Worm (Caenorhabditis elegans) whole organism, L4 larva: Measurements from ENCODE around the gene nhr-123.

Experiments used
- D1046.2 ChIP-seq: fragments of 200-800 bp; sonication (Bioruptor generic); IDR thresholded peaks from 2 replicates; pipeline ENCODE4 v1.3.6; 2022; ENCODE audit warnings: missing genetic modification characterization, missing compliant biosample characterization
- F49E8.2 ChIP-seq: sonication (generic microtip); optimal IDR thresholded peaks from 2 replicates; lab custom pipeline; 2016; ENCODE audit warnings: missing compliant biosample characterization, mild to moderate bottlenecking, missing genetic modification characterization, borderline replicate concordance
- Y105C5A.15 ChIP-seq: fragments of 200-800 bp; sonication (Bioruptor generic); IDR thresholded peaks from 2 replicates; pipeline ENCODE4 v1.3.6; 2022; ENCODE audit warnings: missing genetic modification characterization, missing compliant biosample characterization
- aha-1 ChIP-seq: fragments of 150-350 bp; peaks from one replicate; lab custom pipeline; 2014; ENCODE audit warnings: missing biosample characterization, missing genetic modification characterization
- attf-4 ChIP-seq: sonication (generic microtip); optimal IDR thresholded peaks from 3 replicates; lab custom pipeline; 2017; ENCODE audit warnings: missing biosample characterization, missing genetic modification characterization
- ceh-20 ChIP-seq: fragments of 200-800 bp; sonication (Bioruptor generic); IDR thresholded peaks from 2 replicates; pipeline ENCODE4 v1.3.6; 2022; ENCODE audit warnings: missing genetic modification reagents, missing genetic modification characterization, missing compliant biosample characterization
- daf-16 ChIP-seq, 3 experiments: sonication (generic microtip); optimal IDR thresholded peaks; 2 replicates each; lab custom pipeline; 2016 to 2017; ENCODE audit warnings: missing genetic modification characterization in 3 of 3, missing genetic modification reagents in 3 of 3, mild to moderate bottlenecking in 2 of 3, missing compliant biosample characterization in 2 of 3, missing biosample characterization in 1 of 3, moderate library complexity in 1 of 3
- dmd-6 ChIP-seq: fragments of 200-800 bp; sonication (Bioruptor generic); IDR thresholded peaks from 2 replicates; pipeline ENCODE4 v1.3.6; 2022; ENCODE audit warnings: missing genetic modification reagents, missing genetic modification characterization, missing compliant biosample characterization
- dmd-8 ChIP-seq: fragments of 200-800 bp; sonication (Bioruptor generic); IDR thresholded peaks from 2 replicates; pipeline ENCODE4 v1.3.6; 2022; ENCODE audit warnings: missing genetic modification characterization, missing compliant biosample characterization
- dpl-1 ChIP-seq: fragments of 150-350 bp; optimal IDR thresholded peaks from 2 replicates; lab custom pipeline; 2014; ENCODE audit warnings: missing biosample characterization, missing genetic modification reagents, missing genetic modification characterization
- dve-1 ChIP-seq: sonication (generic microtip); optimal IDR thresholded peaks from 2 replicates; lab custom pipeline; 2017; ENCODE audit warnings: antibody characterized with exemption, mild to moderate bottlenecking, missing genetic modification characterization, missing compliant biosample characterization; ENCODE audit not compliant: insufficient read depth
- egl-27 ChIP-seq: sonication (generic microtip); optimal IDR thresholded peaks from 3 replicates; lab custom pipeline; 2017; ENCODE audit warnings: missing biosample characterization, missing genetic modification reagents, missing genetic modification characterization
- fkh-10 ChIP-seq: fragments of 150-350 bp; optimal IDR thresholded peaks from 2 replicates; lab custom pipeline; 2014; ENCODE audit warnings: missing biosample characterization, missing genetic modification reagents, missing genetic modification characterization
- gei-8 ChIP-seq: fragments of 200-800 bp; sonication (Bioruptor generic); optimal IDR thresholded peaks from 2 replicates; lab custom pipeline; 2018; ENCODE audit warnings: mild to moderate bottlenecking, missing genetic modification characterization, missing compliant biosample characterization
- hlh-11 ChIP-seq: fragments of 200-800 bp; sonication (Bioruptor generic); optimal IDR thresholded peaks from 2 replicates; lab custom pipeline; 2018; ENCODE audit warnings: mild to moderate bottlenecking, missing genetic modification characterization, missing compliant biosample characterization
- hlh-30 ChIP-seq: sonication (generic microtip); optimal IDR thresholded peaks from 2 replicates; lab custom pipeline; 2017; ENCODE audit warnings: antibody characterized with exemption, mild to moderate bottlenecking, missing genetic modification characterization, missing compliant biosample characterization; ENCODE audit not compliant: insufficient read depth
- lim-7 ChIP-seq: fragments of 200-800 bp; sonication (Bioruptor generic); IDR thresholded peaks from 2 replicates; pipeline ENCODE4 v1.3.6; 2022; ENCODE audit warnings: missing genetic modification characterization, missing compliant biosample characterization
- lin-38 ChIP-seq: fragments of 200-800 bp; sonication (Bioruptor generic); IDR thresholded peaks from 2 replicates; pipeline ENCODE4 v1.3.6; 2022; ENCODE audit warnings: missing genetic modification reagents, missing genetic modification characterization, missing compliant biosample characterization
- lir-3 ChIP-seq: sonication (generic microtip); optimal IDR thresholded peaks from 2 replicates; lab custom pipeline; 2016; ENCODE audit warnings: mild to moderate bottlenecking, missing genetic modification characterization, missing compliant biosample characterization
- madf-9 ChIP-seq: fragments of 200-800 bp; sonication (Bioruptor generic); conservative IDR thresholded peaks from 2 replicates; pipeline ENCODE4 v1.3.6; 2022; ENCODE audit warnings: missing genetic modification reagents, missing genetic modification characterization, missing compliant biosample characterization
- nhr-102 ChIP-seq: sonication (generic microtip); optimal IDR thresholded peaks from 2 replicates; lab custom pipeline; 2016; ENCODE audit warnings: mild to moderate bottlenecking, missing genetic modification characterization, moderate library complexity, missing compliant biosample characterization
- nhr-28 ChIP-seq: fragments of 150-350 bp; optimal IDR thresholded peaks from 2 replicates; lab custom pipeline; 2014; ENCODE audit warnings: missing biosample characterization, missing genetic modification characterization
- nhr-48 ChIP-seq: sonication (generic microtip); optimal IDR thresholded peaks from 2 replicates; lab custom pipeline; 2016; ENCODE audit warnings: mild to moderate bottlenecking, missing genetic modification characterization, missing compliant biosample characterization
- nhr-77 ChIP-seq: fragments of 150-350 bp; optimal IDR thresholded peaks from 2 replicates; lab custom pipeline; 2014; ENCODE audit warnings: missing biosample characterization, missing genetic modification characterization
- pha-4 ChIP-seq, 2 experiments: fragments of 150-350 bp in 1 of 2; fragments of 200-800 bp in 1 of 2; sonication (Bioruptor generic) in 1 of 2; IDR thresholded peaks in 1 of 2; optimal IDR thresholded peaks in 1 of 2; 2 replicates each; pipeline versions ENCODE4 v1.3.6 to Lab custom; 2014 to 2022; ENCODE audit warnings: missing genetic modification characterization in 2 of 2, missing genetic modification reagents in 2 of 2, missing biosample characterization in 1 of 2, missing compliant biosample characterization in 1 of 2
- php-3 ChIP-seq: fragments of 200-800 bp; sonication (Bioruptor generic); IDR thresholded peaks from 2 replicates; pipeline ENCODE4 v1.3.6; 2022; ENCODE audit warnings: missing genetic modification reagents, missing genetic modification characterization, missing compliant biosample characterization
- pqm-1 ChIP-seq: sonication (generic microtip); optimal IDR thresholded peaks from 2 replicates; lab custom pipeline; 2017; ENCODE audit warnings: missing biosample characterization, missing genetic modification characterization
- saeg-2 ChIP-seq: fragments of 200-800 bp; sonication (Bioruptor generic); IDR thresholded peaks from 2 replicates; pipeline ENCODE4 v1.3.6; 2022; ENCODE audit warnings: missing genetic modification reagents, missing genetic modification characterization, missing compliant biosample characterization
- skn-1 ChIP-seq: fragments of 150-350 bp; optimal IDR thresholded peaks from 2 replicates; lab custom pipeline; 2014; ENCODE audit warnings: missing biosample characterization, missing genetic modification characterization
- tra-1 ChIP-seq: fragments of 200-800 bp; sonication (Bioruptor generic); IDR thresholded peaks from 2 replicates; pipeline ENCODE4 v1.3.6; 2022; ENCODE audit warnings: missing genetic modification reagents, missing genetic modification characterization, missing compliant biosample characterization
- unc-130 ChIP-seq: sonication (generic microtip); optimal IDR thresholded peaks from 2 replicates; lab custom pipeline; 2016; ENCODE audit warnings: missing genetic modification reagents, missing genetic modification characterization, missing compliant biosample characterization
- unc-39 ChIP-seq: sonication (generic microtip); optimal IDR thresholded peaks from 2 replicates; lab custom pipeline; 2017; ENCODE audit warnings: missing biosample characterization, missing genetic modification characterization
- unc-62 ChIP-seq, 3 experiments: fragments of 150-350 bp in 1 of 3; sonication (generic microtip); optimal IDR thresholded peaks in 2 of 3; peaks in 1 of 3; 1 replicate in 1 of 3; 2 replicates in 2 of 3; lab custom pipeline; 2014 to 2017; ENCODE audit warnings: missing biosample characterization in 3 of 3, missing genetic modification characterization in 3 of 3, missing genetic modification reagents in 3 of 3, missing genotype in 1 of 3
- zfp-3 ChIP-seq: fragments of 200-800 bp; sonication (Bioruptor generic); conservative IDR thresholded peaks from 2 replicates; pipeline ENCODE4 v1.3.6; 2022; ENCODE audit warnings: missing genetic modification reagents, missing genetic modification characterization, missing compliant biosample characterization
- zip-11 ChIP-seq: fragments of 200-800 bp; sonication (Bioruptor generic); IDR thresholded peaks from 2 replicates; pipeline ENCODE4 v1.3.6; 2022; ENCODE audit warnings: missing genetic modification characterization, missing compliant biosample characterization

Gene nhr-123

ce11 chrV:479046-479445 lies 27.8 kb downstream of the nhr-123 start:
- TF ChIP-seq dmd-6: peak; percentile 60
- TF ChIP-seq unc-62 (GFP tag; optimal IDR thresholded peaks at IDR 0.05 in 1 of 2; lab: Kevin White, UChicago): peak in 1 of 2 experiments; percentile 97
- no peak for TF ChIP-seq unc-62 (tag; optimal IDR thresholded peaks at IDR 0.05; lab: Kevin White, UChicago)
- peak; percentile 38 for TF ChIP-seq aha-1 (tag; lab: Kevin White, UChicago)
- no peak for TF ChIP-seq zip-11 (GFP tag; lab: Robert Waterston, UW)
- TF ChIP-seq lir-3 (tag; lab: Kevin White, UChicago): no peak
- no peak for TF ChIP-seq dpl-1

DNA sequence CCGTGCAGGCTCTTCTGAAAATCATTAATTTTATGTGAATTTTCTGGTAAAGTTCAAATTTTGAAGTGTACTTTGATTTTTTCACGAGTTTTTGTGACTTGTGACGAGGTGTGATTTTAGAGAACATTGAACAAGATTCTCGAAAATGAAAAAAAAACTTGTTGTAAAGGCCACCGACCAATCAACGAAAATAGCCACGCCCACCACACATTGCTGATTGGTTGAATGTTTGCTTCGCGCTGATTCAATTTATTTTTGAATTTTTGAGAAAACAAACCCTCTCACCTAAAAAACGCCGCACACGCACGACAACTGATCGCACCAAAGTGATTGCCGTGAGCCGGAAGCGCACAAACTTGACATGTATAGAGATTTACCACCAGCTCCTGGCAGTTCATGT lies 31.6 kb downstream of the nhr-123 start:
- TF ChIP-seq dmd-6: 0 out of 2 replicates have a peak, but pooled peaks have one; percentile 24
- no peak for TF ChIP-seq dmd-8
- no peak for TF ChIP-seq zfp-3
- TF ChIP-seq fkh-10: no peak
- TF ChIP-seq attf-4: no peak
- TF ChIP-seq unc-130: no peak
- TF ChIP-seq ceh-20 (GFP tag; lab: Robert Waterston, UW): no peak

DNA sequence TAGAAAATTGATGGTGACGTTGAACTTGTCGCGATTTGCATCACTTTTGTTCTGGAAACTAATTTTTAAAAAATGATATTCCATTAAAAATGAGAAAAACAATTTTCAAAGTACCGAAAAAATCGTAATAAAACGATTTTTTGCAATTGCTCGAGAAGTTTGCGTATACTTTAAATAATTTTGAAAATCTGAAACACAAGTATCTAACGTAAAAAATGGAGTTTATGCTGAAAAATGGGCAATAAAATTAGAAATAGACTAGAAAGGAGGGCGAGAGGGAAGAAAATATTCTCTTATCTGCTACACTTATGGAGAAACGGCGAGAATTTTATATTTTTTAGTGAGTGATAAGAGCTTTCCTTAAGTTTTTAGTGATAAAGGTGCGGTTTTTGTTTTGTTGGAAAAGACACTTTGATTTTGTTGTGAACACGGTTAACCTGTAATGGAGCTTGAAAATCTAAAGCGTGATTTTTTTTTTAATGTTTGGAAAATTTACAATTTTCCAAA lies 32.1 kb downstream of the nhr-123 start, which contains the start of gene nhr-130:
nhr-130 (minus strand) TSS at position 51 of the 507 bp plus-strand sequence.
- TF ChIP-seq aha-1 (tag; lab: Kevin White, UChicago) (peak; percentile 46), nhr-102 (tag; lab: Kevin White, UChicago) (peak; percentile 1), dve-1 (tag; lab: Kevin White, UChicago) (peak; percentile 65), skn-1 (tag; lab: Kevin White, UChicago) (no peak), Y105C5A.15 (GFP tag; lab: Robert Waterston, UW) (no peak), daf-16 (GFP tag; optimal IDR thresholded peaks at IDR 0.05; lab: Kevin White, UChicago) (no peak), daf-16 (tag; optimal IDR thresholded peaks at IDR 0.05; lab: Kevin White, UChicago) (peak; percentile 86), lin-38 (GFP tag; lab: Robert Waterston, UW) (no peak), hlh-11 (tag; lab: Kevin White, UChicago) (peak; percentile 31), nhr-48 (tag; lab: Kevin White, UChicago) (no peak), gei-8 (GFP tag; lab: Kevin White, UChicago) (no peak), php-3 (GFP tag; lab: Robert Waterston, UW) (peak; percentile 80), F49E8.2 (no peak), pqm-1 (tag; lab: Kevin White, UChicago) (peak; percentile 81), pha-4 (GFP tag; IDR thresholded peaks at IDR 0.05; lab: Robert Waterston, UW) (no peak), pha-4 (tag; optimal IDR thresholded peaks at IDR 0.05; lab: Kevin White, UChicago) (no peak), dmd-6 (peak; percentile 57), saeg-2 (GFP tag; lab: Robert Waterston, UW) (no peak), egl-27 (tag; lab: Kevin White, UChicago) (no peak), lim-7 (GFP tag; lab: Robert Waterston, UW) (no peak), nhr-28 (tag; lab: Kevin White, UChicago) (peak; percentile 91), nhr-77 (tag; lab: Kevin White, UChicago) (peak; percentile 48)

- TF ChIP-seq tra-1 (GFP tag; lab: Robert Waterston, UW): 0 out of 2 replicates have a peak, but pooled peaks have one; percentile 16
- peak; percentile 25; the same call in 1 of the 2 replicates for TF ChIP-seq dmd-6
- peak; percentile 82 for TF ChIP-seq nhr-28 (tag; lab: Kevin White, UChicago)
- no peak for TF ChIP-seq daf-16 (GFP tag; optimal IDR thresholded peaks at IDR 0.05; lab: Kevin White, UChicago)
- TF ChIP-seq daf-16 (tag; optimal IDR thresholded peaks at IDR 0.05; lab: Kevin White, UChicago): peak; percentile 47
- no peak for TF ChIP-seq madf-9
- TF ChIP-seq hlh-30: peak; percentile 28
- TF ChIP-seq pqm-1 (tag; lab: Kevin White, UChicago): peak; percentile 13
- 0 out of 2 replicates have a peak, but pooled peaks have one; percentile 10 for TF ChIP-seq php-3 (GFP tag; lab: Robert Waterston, UW)
- no peak for TF ChIP-seq F49E8.2
- no peak for TF ChIP-seq D1046.2 (GFP tag; lab: Robert Waterston, UW)
- TF ChIP-seq unc-39: no peak
- TF ChIP-seq hlh-11 (tag; lab: Kevin White, UChicago): peak; percentile 26
- TF ChIP-seq dve-1 (tag; lab: Kevin White, UChicago): peak; percentile 45
These were observed 33.1 kb downstream of the nhr-123 start, which contains the start of gene nhr-212 for ce11 chrV:484285-484890. TSS of gene nhr-212 (plus strand) at chrV:484857.
